Worm (Caenorhabditis elegans) whole organism, midembryonic: ENCODE data around the gene R13A1.3.

Experiments
- T22C8.4 ChIP-seq: fragments of 200-800 bp; sonication (Bioruptor generic); IDR thresholded peaks from 2 replicates; pipeline ENCODE4 v1.3.6; 2022; ENCODE audit warnings: missing genetic modification characterization, missing compliant biosample characterization
- cog-1 ChIP-seq: sonication (generic microtip); optimal IDR thresholded peaks from 2 replicates; lab custom pipeline; 2016; ENCODE audit warnings: missing genetic modification characterization, missing compliant biosample characterization
- flt-1 ChIP-seq: fragments of 200-800 bp; sonication (Bioruptor generic); IDR thresholded peaks from 2 replicates; pipeline ENCODE4 v1.3.6; 2022; ENCODE audit warnings: missing genetic modification characterization, missing compliant biosample characterization
- klf-2 ChIP-seq: fragments of 200-800 bp; sonication (Bioruptor generic); conservative IDR thresholded peaks from 2 replicates; pipeline ENCODE4 v1.3.6; 2022; ENCODE audit warnings: missing genetic modification reagents, missing genetic modification characterization, missing compliant biosample characterization
- med-1 ChIP-seq: sonication (generic microtip); optimal IDR thresholded peaks from 2 replicates; lab custom pipeline; 2017; ENCODE audit warnings: missing genetic modification characterization, mild to moderate bottlenecking, missing compliant biosample characterization, antibody characterized with exemption, missing genetic modification reagents; ENCODE audit not compliant: insufficient read depth
- ref-1 ChIP-seq: fragments of 200-800 bp; sonication (Bioruptor generic); conservative IDR thresholded peaks from 2 replicates; pipeline ENCODE4 v1.3.6; 2022; ENCODE audit warnings: missing genetic modification reagents, missing genetic modification characterization, missing compliant biosample characterization
- tab-1 ChIP-seq: fragments of 200-800 bp; sonication (Bioruptor generic); IDR thresholded peaks from 2 replicates; pipeline ENCODE4 v1.3.6; 2022; ENCODE audit warnings: missing genetic modification characterization, missing compliant biosample characterization
- ztf-23 ChIP-seq: fragments of 200-800 bp; sonication (Bioruptor generic); IDR thresholded peaks from 2 replicates; pipeline ENCODE4 v1.3.6; 2022; ENCODE audit warnings: missing genetic modification reagents, missing genetic modification characterization, missing compliant biosample characterization
- ztf-29 ChIP-seq: fragments of 200-800 bp; sonication (Bioruptor generic); IDR thresholded peaks from 2 replicates; pipeline ENCODE4 v1.3.6; 2022; ENCODE audit warnings: missing genetic modification reagents, missing genetic modification characterization, missing compliant biosample characterization

DNA sequence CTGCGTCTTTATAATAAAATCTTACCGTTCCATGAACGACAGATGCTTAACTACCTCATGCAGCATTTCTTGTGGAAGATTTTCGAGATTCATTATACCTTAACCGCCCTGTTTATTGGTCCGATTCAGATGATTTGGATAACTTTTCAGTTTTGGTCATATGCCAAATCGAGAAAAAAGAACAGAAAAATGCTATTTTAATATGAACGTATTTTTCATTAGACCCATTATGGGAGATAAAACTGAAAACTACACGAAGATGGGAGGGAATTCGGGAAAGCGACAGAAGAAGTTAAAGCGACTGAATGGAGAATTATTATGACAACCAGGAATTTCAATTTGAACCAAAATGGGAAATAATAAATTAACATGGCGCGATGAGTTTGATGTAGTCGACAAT, 23.3 kb downstream of the R13A1.3 start, which contains the start of gene R13A1.10:
- TF ChIP-seq flt-1 (no peak), ref-1 (GFP tag; lab: Robert Waterston, UW) (no peak), cog-1 (tag; lab: Kevin White, UChicago) (no peak), ztf-23 (no peak), klf-2 (GFP tag; lab: Robert Waterston, UW) (no peak), T22C8.4 (no peak), tab-1 (no peak), med-1 (GFP tag; lab: Kevin White, UChicago) (no peak), ztf-29 (no peak)
